Worm (Caenorhabditis elegans): ENCODE measurements around the gene gtf-2E2.
"Not testable (repeated sequence)": the region's sequence is repeated elsewhere in the genome, so short reads cannot be mapped to it uniquely, and the experiment has no call there.

DNA sequence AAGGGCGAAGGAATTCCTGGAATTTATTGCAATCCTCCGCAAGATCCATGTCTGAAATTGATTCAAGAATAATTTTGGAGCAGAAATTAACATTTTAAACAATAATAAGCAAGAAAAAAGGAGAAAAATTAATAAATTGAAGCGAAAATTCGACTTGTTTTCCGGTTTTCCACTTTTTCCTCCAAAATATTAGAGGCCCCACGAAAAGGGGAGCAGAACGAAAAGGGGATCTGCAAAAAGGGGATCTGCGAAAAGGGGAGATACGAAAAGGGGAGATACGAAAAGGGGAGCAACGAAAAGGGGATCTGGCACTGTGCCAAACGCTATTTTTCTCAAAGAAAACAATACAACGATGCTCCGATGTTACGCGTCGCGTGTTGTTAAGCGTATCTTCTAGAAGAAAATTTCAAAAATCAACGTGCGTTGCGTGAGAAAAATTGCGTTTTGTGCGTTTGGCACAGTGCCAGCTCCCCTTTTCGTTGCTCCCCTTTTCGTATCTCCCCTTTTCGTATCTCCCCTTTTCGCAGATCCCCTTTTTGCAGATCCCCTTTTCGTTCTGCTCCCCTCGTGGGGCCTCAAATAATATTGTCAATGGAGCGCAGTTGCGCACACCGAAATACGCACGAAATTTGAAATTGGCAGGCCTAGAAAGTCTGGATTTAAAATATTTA, 7.7 kb downstream of the gtf-2E2 start, which contains the start of gene Y62F5A.12:
- not testable (repeated sequence) for TF ChIP-seq fos-1 (tag; optimal IDR thresholded peaks at IDR 0.05); ceh-16 (tag; optimal IDR thresholded peaks at IDR 0.05); zag-1 (tag; optimal IDR thresholded peaks at IDR 0.05); nhr-76 (tag; optimal IDR thresholded peaks at IDR 0.05); ama-1 (optimal IDR thresholded peaks at IDR 0.05)
- TF ChIP-seq lin-39 (tag; optimal IDR thresholded peaks at IDR 0.05) (peak; percentile 36), ceh-28 (tag; optimal IDR thresholded peaks at IDR 0.05) (peak; percentile 72), pha-4 (tag; optimal IDR thresholded peaks at IDR 0.05) (peak; percentile 67)
